Worm (Caenorhabditis elegans): ENCODE data around the gene lips-10.

ce11 chrII:8438791-8439287 lies at the start of gene lips-10:
- TF ChIP-seq ama-1 (optimal IDR thresholded peaks at IDR 0.05) (no peak), R02D3.7 (tag; optimal IDR thresholded peaks at IDR 0.05) (no peak), ztf-11 (tag; optimal IDR thresholded peaks at IDR 0.05) (no peak), pha-4 (tag; optimal IDR thresholded peaks at IDR 0.05) (no peak), unc-39 (tag; optimal IDR thresholded peaks at IDR 0.05) (no peak), nhr-23 (tag; optimal IDR thresholded peaks at IDR 0.05) (peak; percentile 21), elt-2 (tag; optimal IDR thresholded peaks at IDR 0.05) (no peak), elt-1 (tag; optimal IDR thresholded peaks at IDR 0.05) (no peak)

Measured in whole organism, L3 larva.